Worm (Caenorhabditis elegans): ENCODE results near the gene Y97E10AR.8.
A peak's percentile ranks its signal among the peaks of the same experiment; 100 is the strongest.

DNA sequence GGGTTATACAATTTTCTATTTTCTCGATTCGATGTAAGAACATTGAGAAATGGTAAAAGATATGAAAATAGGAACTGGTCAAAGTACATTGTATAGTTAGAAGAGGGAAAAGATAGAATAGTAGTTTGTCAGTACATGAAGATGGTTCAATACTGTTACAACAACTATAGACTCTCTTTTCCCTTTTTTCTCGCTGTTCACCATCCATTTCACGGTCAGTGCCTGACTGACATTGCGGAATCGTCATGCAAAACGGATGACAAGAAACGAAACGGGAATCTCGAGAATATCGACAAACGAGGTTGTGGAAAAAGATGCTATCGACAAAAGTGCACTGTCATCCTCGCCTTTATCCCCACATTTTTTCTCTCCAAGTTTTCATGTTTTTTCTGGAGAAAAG, 38.6 kb downstream of the Y97E10AR.8 start:
- TF ChIP-seq lin-11 (tag; optimal IDR thresholded peaks at IDR 0.05) = no peak
- TF ChIP-seq unc-39 (tag; optimal IDR thresholded peaks at IDR 0.05) = no peak
- no peak for TF ChIP-seq ztf-11 (tag; optimal IDR thresholded peaks at IDR 0.05)
- TF ChIP-seq zag-1 (tag; optimal IDR thresholded peaks at IDR 0.05) = no peak
- TF ChIP-seq ama-1 (optimal IDR thresholded peaks at IDR 0.05) = no peak
- TF ChIP-seq nhr-11 (tag; optimal IDR thresholded peaks at IDR 0.05) = no peak
- TF ChIP-seq ztf-4 (tag; optimal IDR thresholded peaks at IDR 0.05) = no peak
- no peak for TF ChIP-seq sma-3 (GFP tag; optimal IDR thresholded peaks at IDR 0.05)
- TF ChIP-seq nhr-129 (tag; optimal IDR thresholded peaks at IDR 0.05) = peak; percentile 38
- no peak for TF ChIP-seq egl-27 (tag; optimal IDR thresholded peaks at IDR 0.05)
